Worm (Caenorhabditis elegans): ENCODE data around the gene clec-85.

Gene clec-85

DNA sequence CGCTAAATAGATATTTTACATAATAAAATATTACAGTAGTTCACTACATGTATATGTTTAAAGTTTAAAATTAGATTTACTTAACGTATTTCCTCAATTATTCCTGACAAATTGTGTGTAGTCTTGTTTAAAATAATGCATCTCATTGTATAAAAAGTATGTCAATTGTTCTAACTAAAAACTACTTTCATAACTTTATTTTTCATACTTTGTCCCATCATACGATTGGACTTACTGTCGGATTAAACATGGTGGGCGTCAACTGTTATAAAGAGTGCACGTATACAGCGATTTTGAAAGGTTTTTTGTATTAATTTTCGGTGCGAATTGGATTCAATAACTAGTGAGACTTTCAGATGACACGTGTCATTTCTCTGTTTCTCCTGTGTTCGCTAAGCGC, 47.0 kb upstream of the clec-85 start, which contains the start of gene Y54G2A.32:
Gene Y54G2A.32, plus strand, starts transcription at position 301 of the 400 bp plus-strand sequence.
- no peak for TF ChIP-seq ceh-31 (tag; optimal IDR thresholded peaks at IDR 0.05)
- TF ChIP-seq ahr-1 (tag; optimal IDR thresholded peaks at IDR 0.05): no peak
- no peak for TF ChIP-seq Y22D7AL.16 (tag; optimal IDR thresholded peaks at IDR 0.05)

DNA sequence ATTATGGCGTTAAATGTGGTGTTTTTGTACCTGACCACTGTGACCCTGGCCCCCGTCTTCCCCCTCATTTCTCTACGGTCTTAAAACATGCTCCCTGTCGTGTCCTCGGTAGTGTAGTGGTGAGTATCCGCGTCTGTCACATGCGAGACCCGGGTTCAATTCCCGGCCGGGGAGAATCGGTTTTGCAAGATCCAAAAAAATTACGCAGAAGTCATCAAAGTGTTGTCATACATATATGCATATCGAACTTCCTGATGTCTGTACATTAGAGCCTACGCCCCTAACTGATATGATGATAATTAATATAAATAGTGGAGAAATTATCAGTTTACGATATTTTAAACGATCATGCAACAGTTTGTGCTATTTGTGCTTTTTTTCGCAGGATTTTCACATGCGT, 45.2 kb upstream of the clec-85 start, which contains the start of gene Y54G2A.45:
Gene Y54G2A.45, plus strand, starts transcription at position 333 of the 400 bp plus-strand sequence.
- TF ChIP-seq rnt-1 (tag; optimal IDR thresholded peaks at IDR 0.05) (no peak), K09A11.1 (tag; optimal IDR thresholded peaks at IDR 0.05; ENCODE audit: insufficient read depth) (peak; percentile 5), nhr-232 (tag; optimal IDR thresholded peaks at IDR 0.05) (peak; percentile 47), Y22D7AL.16 (tag; optimal IDR thresholded peaks at IDR 0.05) (peak; percentile 49), lin-11 (tag; optimal IDR thresholded peaks at IDR 0.05) (no peak), dve-1 (tag; optimal IDR thresholded peaks at IDR 0.05) (peak; percentile 75), ceh-14 (tag; optimal IDR thresholded peaks at IDR 0.05) (no peak), sox-4 (tag; optimal IDR thresholded peaks at IDR 0.05) (peak; percentile 22), fkh-10 (GFP tag; optimal IDR thresholded peaks at IDR 0.05) (no peak), unc-86 (tag; optimal IDR thresholded peaks at IDR 0.05) (peak; percentile 51), ceh-34 (tag; optimal IDR thresholded peaks at IDR 0.05) (peak; percentile 6), unc-42 (tag; optimal IDR thresholded peaks at IDR 0.05) (no peak), C38D4.7 (GFP tag; optimal IDR thresholded peaks at IDR 0.05) (peak; percentile 41), ref-2 (tag; optimal IDR thresholded peaks at IDR 0.05) (peak; percentile 46), hlh-15 (tag; optimal IDR thresholded peaks at IDR 0.05) (no peak), mec-3 (tag; optimal IDR thresholded peaks at IDR 0.05; ENCODE audit: borderline replicate concordance) (no peak), K02D7.2 (tag; optimal IDR thresholded peaks at IDR 0.05) (peak; percentile 46), ttx-3 (tag; optimal IDR thresholded peaks at IDR 0.05) (peak; percentile 37), F13H6.1 (tag; optimal IDR thresholded peaks at IDR 0.05) (no peak), ahr-1 (tag; optimal IDR thresholded peaks at IDR 0.05) (peak; percentile 10), lim-6 (tag; optimal IDR thresholded peaks at IDR 0.05) (no peak), pat-9 (tag; optimal IDR thresholded peaks at IDR 0.05) (peak; percentile 39), unc-3 (GFP tag; conservative IDR thresholded peaks at IDR 0.05) (no peak), unc-3 (tag; optimal IDR thresholded peaks at IDR 0.05) (no peak), tbx-2 (tag; optimal IDR thresholded peaks at IDR 0.05) (peak; percentile 44), pag-3 (tag; optimal IDR thresholded peaks at IDR 0.05; ENCODE audit: borderline replicate concordance) (no peak), unc-55 (GFP tag; optimal IDR thresholded peaks at IDR 0.05) (no peak), pqm-1 (tag; optimal IDR thresholded peaks at IDR 0.05) (peak; percentile 43), ceh-18 (tag; optimal IDR thresholded peaks at IDR 0.05) (peak; percentile 32), madf-2 (tag; optimal IDR thresholded peaks at IDR 0.05) (peak; percentile 6), dmd-4 (tag; optimal IDR thresholded peaks at IDR 0.05; ENCODE audit: borderline replicate concordance) (no peak), che-1 (tag; optimal IDR thresholded peaks at IDR 0.05) (peak; percentile 31), elt-2 (tag; optimal IDR thresholded peaks at IDR 0.05) (peak; percentile 88), pax-1 (tag; optimal IDR thresholded peaks at IDR 0.05) (no peak), hlh-30 (tag; optimal IDR thresholded peaks at IDR 0.05; ENCODE audit: insufficient read depth) (peak; percentile 79), sdc-2 (tag; optimal IDR thresholded peaks at IDR 0.05) (peak; percentile 66), ztf-16 (tag; optimal IDR thresholded peaks at IDR 0.05) (peak; percentile 43), ceh-31 (tag; optimal IDR thresholded peaks at IDR 0.05) (no peak), ceh-45 (GFP tag; IDR thresholded peaks at IDR 0.05) (no peak), nfya-1 (tag; optimal IDR thresholded peaks at IDR 0.05) (no peak), npax-4 (tag; optimal IDR thresholded peaks at IDR 0.05) (no peak), T23F11.4 (GFP tag; optimal IDR thresholded peaks at IDR 0.05) (peak; percentile 17), ceh-9 (tag; optimal IDR thresholded peaks at IDR 0.05) (no peak), ceh-6 (GFP tag; optimal IDR thresholded peaks at IDR 0.05) (peak; percentile 23), tbx-7 (tag; optimal IDR thresholded peaks at IDR 0.05) (peak; percentile 26), ceh-19 (GFP tag; optimal IDR thresholded peaks at IDR 0.05) (no peak)
